Comparison of ENCODE assay signal across 1 fruit fly cellular context in the genomic region with DNA sequence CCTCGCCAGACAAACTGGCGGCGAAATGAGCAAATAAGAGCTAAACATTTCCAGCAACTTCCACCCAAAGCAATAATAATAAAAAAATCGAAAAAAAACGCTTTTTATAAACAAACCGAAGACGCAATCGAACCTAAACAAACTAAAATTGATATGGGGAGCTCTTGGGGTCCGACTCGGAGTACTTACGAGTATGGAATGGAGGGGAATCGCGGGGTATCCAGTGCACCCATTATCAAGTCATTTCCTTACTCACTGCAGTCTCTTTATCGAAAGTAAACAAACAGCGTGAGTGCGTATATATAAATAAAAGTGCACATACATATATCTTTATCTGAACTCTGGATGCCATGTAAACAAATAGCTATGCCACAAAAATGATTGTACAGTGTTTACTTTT.
A peak's percentile ranks its signal among the peaks of the same experiment; 100 is the strongest.
TF ChIP-seq lines count a peak whose summit lies in the region.

No protein-coding gene starts in this region.

TF ChIP-seq in whole organism, embryonic, 481 proteins besides CTCF, POLR2A, EP300 and RAD21 (continued from another document and continues in another):
- no peak for TF ChIP-seq CG4404 (GFP tag; IDR thresholded peaks at IDR 0.05; lab: Robert Waterston, UW)
- no peak for TF ChIP-seq Elba2 (GFP tag; optimal IDR thresholded peaks at IDR 0.05; lab: Kevin White, UChicago)
- no peak for TF ChIP-seq crp (GFP tag; optimal IDR thresholded peaks at IDR 0.05; lab: Kevin White, UChicago)
- no peak for TF ChIP-seq so (GFP tag; IDR thresholded peaks at IDR 0.05; lab: Robert Waterston, UW)
- TF ChIP-seq Sry-δ (GFP tag; optimal IDR thresholded peaks at IDR 0.05; lab: Kevin White, UChicago): no peak
- no peak for TF ChIP-seq zfh2 (GFP tag; optimal IDR thresholded peaks at IDR 0.05; lab: Kevin White, UChicago)
- no peak for TF ChIP-seq Dek (tag; optimal IDR thresholded peaks at IDR 0.05; lab: Kevin White, UChicago)
- 0 out of 2 replicates have a peak, but pooled peaks have one; percentile 25 for TF ChIP-seq GATAe (GFP tag; conservative IDR thresholded peaks at IDR 0.05; lab: Robert Waterston, UW)
- TF ChIP-seq TFAM (GFP tag; optimal IDR thresholded peaks at IDR 0.05; lab: Kevin White, UChicago): no peak
- TF ChIP-seq Lhr (GFP tag; optimal IDR thresholded peaks at IDR 0.05; lab: Kevin White, UChicago): no peak
- TF ChIP-seq CG14014 (GFP tag; IDR thresholded peaks at IDR 0.05; lab: Robert Waterston, UW): no peak
- TF ChIP-seq bbx (GFP tag; IDR thresholded peaks at IDR 0.05; lab: Robert Waterston, UW; ENCODE audit: partially characterized antibody): no peak
- peak; percentile 53 for TF ChIP-seq CG8359 (GFP tag; optimal IDR thresholded peaks at IDR 0.05; lab: Kevin White, UChicago; ENCODE audit: borderline replicate concordance)
- no peak for TF ChIP-seq CG7786 (GFP tag; optimal IDR thresholded peaks at IDR 0.05; lab: Kevin White, UChicago)
- TF ChIP-seq CG1024 (GFP tag; IDR thresholded peaks at IDR 0.05; lab: Robert Waterston, UW): no peak
- TF ChIP-seq ems (GFP tag; optimal IDR thresholded peaks at IDR 0.05; lab: Kevin White, UChicago): no peak
- TF ChIP-seq chn (GFP tag; optimal IDR thresholded peaks at IDR 0.05; lab: Kevin White, UChicago): no peak
- TF ChIP-seq CG2712 (tag; optimal IDR thresholded peaks at IDR 0.05; lab: Kevin White, UChicago): peak; percentile 23
- TF ChIP-seq D19A (tag; optimal IDR thresholded peaks at IDR 0.05; lab: Kevin White, UChicago): peak; percentile 11
- peak; percentile 28 for TF ChIP-seq gsb-n (tag; optimal IDR thresholded peaks at IDR 0.05; lab: Kevin White, UChicago)
- peak; percentile 34 for TF ChIP-seq CG10543 (GFP tag; optimal IDR thresholded peaks at IDR 0.05; lab: Kevin White, UChicago)
- TF ChIP-seq Bteb2 (GFP tag; optimal IDR thresholded peaks at IDR 0.05; lab: Kevin White, UChicago): no peak
- no peak for TF ChIP-seq CG7963 (GFP tag; IDR thresholded peaks at IDR 0.05; lab: Robert Waterston, UW; ENCODE audit: partially characterized antibody)
- TF ChIP-seq pnt (GFP tag; optimal IDR thresholded peaks at IDR 0.05; lab: Kevin White, UChicago): no peak
- TF ChIP-seq pum (GFP tag; optimal IDR thresholded peaks at IDR 0.05; lab: Kevin White, UChicago): no peak
- peak; percentile 67 for TF ChIP-seq Med (GFP tag; lab: Kevin White, UChicago)
- no peak for TF ChIP-seq CG13424 (tag; optimal IDR thresholded peaks at IDR 0.05; lab: Kevin White, UChicago)
- TF ChIP-seq Nf-YC (tag; optimal IDR thresholded peaks at IDR 0.05; lab: Kevin White, UChicago): no peak
- no peak for TF ChIP-seq CG3726 (GFP tag; IDR thresholded peaks at IDR 0.05; lab: Robert Waterston, UW)
- peak; percentile 34 for TF ChIP-seq pros (GFP tag; optimal IDR thresholded peaks at IDR 0.05; lab: Kevin White, UChicago)
- TF ChIP-seq lola (GFP tag; optimal IDR thresholded peaks at IDR 0.05; lab: Kevin White, UChicago): peak in 1 of 3 experiments; percentile 46
- no peak for TF ChIP-seq CG12236 (GFP tag; optimal IDR thresholded peaks at IDR 0.05; lab: Kevin White, UChicago)
- no peak for TF ChIP-seq slou (GFP tag; optimal IDR thresholded peaks at IDR 0.05; lab: Kevin White, UChicago)
- TF ChIP-seq onecut (GFP tag; IDR thresholded peaks at IDR 0.05; lab: Robert Waterston, UW): 0 out of 2 replicates have a peak, but pooled peaks have one; percentile 14
- no peak for TF ChIP-seq CG15011 (GFP tag; optimal IDR thresholded peaks at IDR 0.05; lab: Kevin White, UChicago)
- peak; percentile 83 for TF ChIP-seq fd64A (GFP tag; optimal IDR thresholded peaks at IDR 0.05; lab: Kevin White, UChicago)
- peak; percentile 45 for TF ChIP-seq sd (tag; optimal IDR thresholded peaks at IDR 0.05; lab: Kevin White, UChicago)
- TF ChIP-seq CG17802 (tag; optimal IDR thresholded peaks at IDR 0.05; lab: Kevin White, UChicago): no peak
- no peak for TF ChIP-seq bowl (GFP tag; IDR thresholded peaks at IDR 0.05; lab: Robert Waterston, UW)
- peak; percentile 27; the same call in 1 of the 2 replicates for TF ChIP-seq CG31441 (GFP tag; IDR thresholded peaks at IDR 0.05; lab: Robert Waterston, UW)
- no peak for TF ChIP-seq CG34224 (GFP tag; IDR thresholded peaks at IDR 0.05; lab: Robert Waterston, UW; ENCODE audit: partially characterized antibody)
- no peak for TF ChIP-seq lmd (GFP tag; IDR thresholded peaks at IDR 0.05; lab: Robert Waterston, UW)
- TF ChIP-seq MBD-R2 (GFP tag; IDR thresholded peaks at IDR 0.05; lab: Robert Waterston, UW): no peak
- TF ChIP-seq gt (GFP tag; IDR thresholded peaks at IDR 0.05; lab: Robert Waterston, UW): no peak
- no peak for TF ChIP-seq unpg (GFP tag; optimal IDR thresholded peaks at IDR 0.05; lab: Kevin White, UChicago)
- peak; percentile 56; the same call in 2 of the 3 replicates for TF ChIP-seq CG2199 (GFP tag; IDR thresholded peaks at IDR 0.05; lab: Robert Waterston, UW)
- no peak for TF ChIP-seq CG11696 (GFP tag; IDR thresholded peaks at IDR 0.05; lab: Robert Waterston, UW)
- no peak for TF ChIP-seq ase (GFP tag; IDR thresholded peaks at IDR 0.05; lab: Robert Waterston, UW)
- no peak for TF ChIP-seq amos (GFP tag; IDR thresholded peaks at IDR 0.05; lab: Robert Waterston, UW; ENCODE audit: partially characterized antibody)
- TF ChIP-seq HmgD (GFP tag; optimal IDR thresholded peaks at IDR 0.05; lab: Kevin White, UChicago): no peak
- peak; percentile 10 for TF ChIP-seq gcm (GFP tag; optimal IDR thresholded peaks at IDR 0.05; lab: Kevin White, UChicago)
- TF ChIP-seq emc (GFP tag; optimal IDR thresholded peaks at IDR 0.05; lab: Kevin White, UChicago): no peak
- peak; percentile 34 for TF ChIP-seq Blimp-1 (GFP tag; optimal IDR thresholded peaks at IDR 0.05; lab: Kevin White, UChicago)
- TF ChIP-seq CG17359 (tag; optimal IDR thresholded peaks at IDR 0.05; lab: Kevin White, UChicago): no peak
- no peak for TF ChIP-seq insv (GFP tag; optimal IDR thresholded peaks at IDR 0.05; lab: Kevin White, UChicago)
- TF ChIP-seq dpn (GFP tag; optimal IDR thresholded peaks at IDR 0.05; lab: Kevin White, UChicago): no peak
- no peak for TF ChIP-seq Atf6 (GFP tag; IDR thresholded peaks at IDR 0.05; lab: Robert Waterston, UW)
- no peak for TF ChIP-seq CG10565 (GFP tag; optimal IDR thresholded peaks at IDR 0.05; lab: Kevin White, UChicago)
- peak; percentile 78 for TF ChIP-seq kni (GFP tag; optimal IDR thresholded peaks at IDR 0.05; lab: Kevin White, UChicago)
- TF ChIP-seq BEAF-32 (GFP tag; optimal IDR thresholded peaks at IDR 0.05; lab: Kevin White, UChicago): no peak
- no peak for TF ChIP-seq vvl (GFP tag; IDR thresholded peaks at IDR 0.05; lab: Robert Waterston, UW)
- no peak for TF ChIP-seq NfI (GFP tag; optimal IDR thresholded peaks at IDR 0.05; lab: Kevin White, UChicago)
- TF ChIP-seq lab (GFP tag; optimal IDR thresholded peaks at IDR 0.05; lab: Kevin White, UChicago): peak; percentile 16
- no peak for TF ChIP-seq Mrtf (GFP tag; IDR thresholded peaks at IDR 0.05; lab: Robert Waterston, UW)
- no peak for TF ChIP-seq CG11723 (GFP tag; optimal IDR thresholded peaks at IDR 0.05; lab: Kevin White, UChicago)
- no peak for TF ChIP-seq nau (GFP tag; optimal IDR thresholded peaks at IDR 0.05; lab: Kevin White, UChicago)
- no peak for TF ChIP-seq CG12155 (GFP tag; optimal IDR thresholded peaks at IDR 0.05; lab: Kevin White, UChicago)
- TF ChIP-seq cato (GFP tag; optimal IDR thresholded peaks at IDR 0.05; lab: Kevin White, UChicago; ENCODE audit: borderline replicate concordance): no peak
- peak; percentile 34 for TF ChIP-seq MTF-1 (GFP tag; optimal IDR thresholded peaks at IDR 0.05; lab: Kevin White, UChicago; ENCODE audit: borderline replicate concordance)
- TF ChIP-seq jing (GFP tag; optimal IDR thresholded peaks at IDR 0.05; lab: Kevin White, UChicago): no peak
- TF ChIP-seq abd-A (tag; optimal IDR thresholded peaks at IDR 0.05; lab: Kevin White, UChicago): peak; percentile 61
- no peak for TF ChIP-seq CG7556 (GFP tag; optimal IDR thresholded peaks at IDR 0.05; lab: Kevin White, UChicago)
- no peak for TF ChIP-seq CG10366 (GFP tag; IDR thresholded peaks at IDR 0.05; lab: Robert Waterston, UW)
- TF ChIP-seq Lpt (GFP tag; optimal IDR thresholded peaks at IDR 0.05; lab: Kevin White, UChicago): no peak
- peak; percentile 91 for TF ChIP-seq crol (GFP tag; IDR thresholded peaks at IDR 0.05; lab: Robert Waterston, UW)
- TF ChIP-seq Pdp1 (GFP tag; optimal IDR thresholded peaks at IDR 0.05; lab: Kevin White, UChicago): peak in 1 of 2 experiments; percentile 32
- no peak for TF ChIP-seq CG34376 (GFP tag; optimal IDR thresholded peaks at IDR 0.05; lab: Kevin White, UChicago)
- no peak for TF ChIP-seq slp2 (GFP tag; optimal IDR thresholded peaks at IDR 0.05; lab: Kevin White, UChicago)
- no peak for TF ChIP-seq Sry-β (GFP tag; optimal IDR thresholded peaks at IDR 0.05; lab: Kevin White, UChicago)
- peak; percentile 64 for TF ChIP-seq CG33557 (GFP tag; optimal IDR thresholded peaks at IDR 0.05; lab: Kevin White, UChicago)
- TF ChIP-seq CG2129 (GFP tag; IDR thresholded peaks at IDR 0.05; lab: Robert Waterston, UW; ENCODE audit: partially characterized antibody): no peak
- no peak for TF ChIP-seq btn (GFP tag; optimal IDR thresholded peaks at IDR 0.05; lab: Kevin White, UChicago)
- no peak for TF ChIP-seq cg (GFP tag; optimal IDR thresholded peaks at IDR 0.05; lab: Kevin White, UChicago)
- peak; percentile 33 for TF ChIP-seq ac (GFP tag; optimal IDR thresholded peaks at IDR 0.05; lab: Kevin White, UChicago)
- TF ChIP-seq CG6254 (GFP tag; optimal IDR thresholded peaks at IDR 0.05; lab: Kevin White, UChicago): peak; percentile 40
- TF ChIP-seq CG15479 (GFP tag; optimal IDR thresholded peaks at IDR 0.05; lab: Kevin White, UChicago): no peak
- peak in 1 of 3 experiments; percentile 46 for TF ChIP-seq Stat92E (GFP tag; optimal IDR thresholded peaks at IDR 0.05; lab: Kevin White, UChicago)
- no peak for TF ChIP-seq Dp (GFP tag; optimal IDR thresholded peaks at IDR 0.05; lab: Kevin White, UChicago)
- TF ChIP-seq zen2 (GFP tag; IDR thresholded peaks at IDR 0.05; lab: Robert Waterston, UW; ENCODE audit: partially characterized antibody): no peak
- TF ChIP-seq Hand (GFP tag; optimal IDR thresholded peaks at IDR 0.05; lab: Kevin White, UChicago): no peak
- TF ChIP-seq dati (GFP tag; IDR thresholded peaks at IDR 0.05; lab: Robert Waterston, UW): no peak
- TF ChIP-seq Aef1 (GFP tag; IDR thresholded peaks at IDR 0.05; lab: Robert Waterston, UW): no peak
- no peak for TF ChIP-seq CG10979 (tag; optimal IDR thresholded peaks at IDR 0.05; lab: Kevin White, UChicago)
- no peak for TF ChIP-seq Hey (tag; optimal IDR thresholded peaks at IDR 0.05; lab: Kevin White, UChicago)
- TF ChIP-seq CG2116 (GFP tag; optimal IDR thresholded peaks at IDR 0.05; lab: Kevin White, UChicago): no peak
- no peak for TF ChIP-seq Meics (GFP tag; optimal IDR thresholded peaks at IDR 0.05; lab: Kevin White, UChicago)
- TF ChIP-seq CG6791 (GFP tag; IDR thresholded peaks at IDR 0.05; lab: Robert Waterston, UW; ENCODE audit: partially characterized antibody): no peak
- TF ChIP-seq inv (GFP tag; IDR thresholded peaks at IDR 0.05; lab: Robert Waterston, UW; ENCODE audit: partially characterized antibody): no peak
- TF ChIP-seq en (GFP tag; optimal IDR thresholded peaks at IDR 0.05; lab: Kevin White, UChicago): no peak
- TF ChIP-seq CG7839 (tag; optimal IDR thresholded peaks at IDR 0.05; lab: Kevin White, UChicago): no peak
- 0 out of 4 replicates have a peak, but pooled peaks have one; percentile 43 for TF ChIP-seq chinmo (GFP tag; IDR thresholded peaks at IDR 0.05; lab: Robert Waterston, UW; ENCODE audit: partially characterized antibody)
- no peak for TF ChIP-seq CG9437 (GFP tag; optimal IDR thresholded peaks at IDR 0.05; lab: Kevin White, UChicago)
- no peak for TF ChIP-seq CG3838 (GFP tag; optimal IDR thresholded peaks at IDR 0.05; lab: Kevin White, UChicago)
- TF ChIP-seq CrebB (tag; optimal IDR thresholded peaks at IDR 0.05; lab: Kevin White, UChicago): peak; percentile 21
- no peak for TF ChIP-seq tup (GFP tag; optimal IDR thresholded peaks at IDR 0.05; lab: Kevin White, UChicago)
- no peak for TF ChIP-seq CG1832 (GFP tag; optimal IDR thresholded peaks at IDR 0.05; lab: Kevin White, UChicago)
- TF ChIP-seq sqz (GFP tag; optimal IDR thresholded peaks at IDR 0.05; lab: Kevin White, UChicago): peak; percentile 84
- TF ChIP-seq ken (GFP tag; IDR thresholded peaks at IDR 0.05; lab: Robert Waterston, UW): no peak
- TF ChIP-seq CG8089 (GFP tag; optimal IDR thresholded peaks at IDR 0.05; lab: Kevin White, UChicago): no peak
- TF ChIP-seq dan (GFP tag; IDR thresholded peaks at IDR 0.05; lab: Robert Waterston, UW): no peak
- peak; percentile 34 for TF ChIP-seq CG1603 (tag; optimal IDR thresholded peaks at IDR 0.05; lab: Kevin White, UChicago)
- no peak for TF ChIP-seq CG31388 (GFP tag; optimal IDR thresholded peaks at IDR 0.05; lab: Kevin White, UChicago)
- no peak for TF ChIP-seq Taf1 (GFP tag; IDR thresholded peaks at IDR 0.05; lab: Robert Waterston, UW)
- no peak for TF ChIP-seq Dfd (GFP tag; optimal IDR thresholded peaks at IDR 0.05; lab: Kevin White, UChicago)
- TF ChIP-seq Oaz (GFP tag; IDR thresholded peaks at IDR 0.05; lab: Robert Waterston, UW): no peak
- TF ChIP-seq CG2678 (tag; optimal IDR thresholded peaks at IDR 0.05; lab: Kevin White, UChicago): peak; percentile 17
- peak in 1 of 2 experiments; percentile 59 for TF ChIP-seq Hr78 (GFP tag; optimal IDR thresholded peaks at IDR 0.05; lab: Kevin White, UChicago)
- no peak for TF ChIP-seq CG16815 (GFP tag; optimal IDR thresholded peaks at IDR 0.05; lab: Kevin White, UChicago)
- no peak for TF ChIP-seq CG8765 (GFP tag; IDR thresholded peaks at IDR 0.05; lab: Robert Waterston, UW)
- TF ChIP-seq bab2 (GFP tag; optimal IDR thresholded peaks at IDR 0.05; lab: Kevin White, UChicago): no peak
- peak; percentile 23; the same call in 1 of the 2 replicates for TF ChIP-seq CG32772 (GFP tag; IDR thresholded peaks at IDR 0.05; lab: Robert Waterston, UW)
- TF ChIP-seq mam (GFP tag; optimal IDR thresholded peaks at IDR 0.05; lab: Kevin White, UChicago): no peak
- TF ChIP-seq gcm2 (GFP tag; optimal IDR thresholded peaks at IDR 0.05; lab: Kevin White, UChicago): no peak
- TF ChIP-seq pita (GFP tag; optimal IDR thresholded peaks at IDR 0.05; lab: Kevin White, UChicago): no peak
- TF ChIP-seq hb (GFP tag; IDR thresholded peaks at IDR 0.05; lab: Robert Waterston, UW; ENCODE audit: partially characterized antibody): no peak
- no peak for TF ChIP-seq bigmax (GFP tag; optimal IDR thresholded peaks at IDR 0.05; lab: Kevin White, UChicago)
- TF ChIP-seq CG2202 (tag; optimal IDR thresholded peaks at IDR 0.05; lab: Kevin White, UChicago): peak; percentile 30
- no peak for TF ChIP-seq CG6272 (GFP tag; IDR thresholded peaks at IDR 0.05; lab: Robert Waterston, UW)
- no peak for TF ChIP-seq Nf-YA (GFP tag; IDR thresholded peaks at IDR 0.05; lab: Robert Waterston, UW)
- TF ChIP-seq HHEX (GFP tag; optimal IDR thresholded peaks at IDR 0.05; lab: Kevin White, UChicago): peak; percentile 11
